Worm (Caenorhabditis elegans): ENCODE data around the gene C35D6.4.

DNA sequence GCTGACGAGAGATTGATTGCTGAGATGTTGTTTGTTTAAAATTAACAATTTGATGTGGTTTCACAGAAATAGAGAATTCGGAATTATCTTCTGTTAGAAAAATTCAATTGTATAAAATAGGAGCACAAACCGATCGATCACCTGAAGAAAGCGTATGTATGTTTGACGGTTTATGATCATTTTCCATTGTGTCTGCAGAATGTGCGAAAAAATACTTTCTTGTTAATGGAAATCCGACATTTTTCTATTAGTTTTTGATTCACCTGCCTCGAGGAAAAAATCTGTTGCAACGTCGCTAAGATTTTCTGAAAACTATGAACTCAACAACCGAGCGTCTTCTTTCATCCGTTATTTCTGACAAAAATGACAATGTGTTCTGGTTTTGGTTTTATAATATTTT lies 14.1 kb upstream of the C35D6.4 start, which contains the start of gene C35D6.13:
- TF ChIP-seq fos-1 (tag; optimal IDR thresholded peaks at IDR 0.05) (no peak), unc-62 (GFP tag; optimal IDR thresholded peaks at IDR 0.05) (no peak), mdl-1 (tag; optimal IDR thresholded peaks at IDR 0.05) (no peak), ceh-16 (tag; optimal IDR thresholded peaks at IDR 0.05) (no peak)
